Fruit fly (Drosophila melanogaster): ENCODE measurements around the gene ppk22.

Gene ppk22

DNA sequence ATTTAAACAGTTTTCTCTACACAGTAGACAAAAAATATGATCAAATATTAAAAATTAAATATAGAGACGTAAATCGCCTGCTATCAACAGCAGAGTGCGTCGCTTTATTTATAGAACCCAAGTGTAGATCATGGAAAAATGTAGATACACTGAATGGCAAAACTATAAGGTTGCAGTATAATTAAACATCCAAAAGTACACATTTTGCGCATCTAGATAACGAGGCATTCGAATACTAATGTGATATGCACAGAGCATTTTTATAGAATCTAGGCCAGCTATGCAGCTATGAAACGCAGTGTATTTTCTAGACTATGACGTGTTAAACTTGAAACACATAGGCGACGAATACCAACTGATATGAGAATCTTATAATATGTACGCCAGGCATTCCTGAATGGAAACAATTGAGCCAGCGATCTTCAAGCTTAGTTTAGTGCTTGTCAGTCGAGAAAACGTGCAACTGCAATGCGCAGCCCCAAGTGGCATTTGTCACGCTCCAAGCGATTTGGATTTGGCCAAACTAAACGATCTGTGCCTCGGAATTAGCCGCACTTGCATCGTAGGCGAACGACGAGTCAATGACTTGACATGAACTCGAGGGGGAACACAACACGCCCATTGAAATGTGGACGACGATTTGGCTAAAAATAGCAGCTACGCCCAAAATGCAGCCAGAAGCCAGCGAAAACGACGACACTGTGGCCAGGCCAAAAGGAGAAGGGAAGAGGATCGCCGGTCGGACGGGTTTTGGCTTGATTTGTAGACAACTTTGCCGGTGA lies 48.6 kb downstream of the ppk22 start (continued):
- TF ChIP-seq Taf1 (GFP tag; IDR thresholded peaks at IDR 0.05) (peak; percentile 89), br (optimal IDR thresholded peaks at IDR 0.05) (no peak), CG12391 (tag; optimal IDR thresholded peaks at IDR 0.05) (peak; percentile 85), CG18476 (GFP tag; optimal IDR thresholded peaks at IDR 0.05) (peak; percentile 83), ara (GFP tag; IDR thresholded peaks at IDR 0.05) (peak; percentile 78), CG17385 (GFP tag; optimal IDR thresholded peaks at IDR 0.05) (peak; percentile 89), dimm (GFP tag; IDR thresholded peaks at IDR 0.05) (peak; percentile 67), vnd (GFP tag; IDR thresholded peaks at IDR 0.05; ENCODE audit: partially characterized antibody) (no peak), chif (GFP tag; optimal IDR thresholded peaks at IDR 0.05) (peak; percentile 75 to 82), bigmax (GFP tag; optimal IDR thresholded peaks at IDR 0.05) (peak; percentile 17), sima (GFP tag; optimal IDR thresholded peaks at IDR 0.05) (peak; percentile 71), sr (GFP tag; IDR thresholded peaks at IDR 0.05) (peak; percentile 72; the same call in 2 of the 3 replicates), CG2199 (GFP tag; IDR thresholded peaks at IDR 0.05) (peak; percentile 77; the same call in 2 of the 3 replicates), Doc3 (GFP tag; IDR thresholded peaks at IDR 0.05; ENCODE audit: partially characterized antibody) (no peak), esg (GFP tag; conservative IDR thresholded peaks at IDR 0.05) (peak; percentile 88), CG4854 (GFP tag; optimal IDR thresholded peaks at IDR 0.05) (peak; percentile 76), dmrt99B (tag; optimal IDR thresholded peaks at IDR 0.05) (no peak), CG4328 (GFP tag; optimal IDR thresholded peaks at IDR 0.05) (peak; percentile 69), Hr51 (GFP tag; optimal IDR thresholded peaks at IDR 0.05) (peak; percentile 76 to 90), HLH4C (GFP tag; IDR thresholded peaks at IDR 0.05; ENCODE audit: partially characterized antibody) (no peak), CG17568 (GFP tag; optimal IDR thresholded peaks at IDR 0.05) (peak; percentile 85), lbe (GFP tag; optimal IDR thresholded peaks at IDR 0.05) (peak; percentile 76), NC2β (GFP tag; optimal IDR thresholded peaks at IDR 0.05) (peak; percentile 73), NfI (GFP tag; optimal IDR thresholded peaks at IDR 0.05) (peak; percentile 93), pzg (GFP tag; optimal IDR thresholded peaks at IDR 0.05) (peak; percentile 17), Aef1 (GFP tag; IDR thresholded peaks at IDR 0.05) (peak; percentile 89), Bgb (GFP tag; IDR thresholded peaks at IDR 0.05; ENCODE audit: partially characterized antibody) (no peak), Dll (GFP tag; IDR thresholded peaks at IDR 0.05; ENCODE audit: partially characterized antibody) (no peak), CG14860 (GFP tag; IDR thresholded peaks at IDR 0.05; ENCODE audit: partially characterized antibody) (no peak), sob (GFP tag; IDR thresholded peaks at IDR 0.05) (peak; percentile 95), H15 (GFP tag; IDR thresholded peaks at IDR 0.05) (peak; percentile 86), NFAT (GFP tag; IDR thresholded peaks at IDR 0.05) (peak; percentile 90), CG15696 (tag; optimal IDR thresholded peaks at IDR 0.05) (peak; percentile 30), CG13287 (GFP tag; IDR thresholded peaks at IDR 0.05; ENCODE audit: partially characterized antibody) (no peak), CG1233 (GFP tag; optimal IDR thresholded peaks at IDR 0.05) (peak; percentile 83), CG9437 (GFP tag; optimal IDR thresholded peaks at IDR 0.05) (peak; percentile 76), CG4404 (GFP tag; IDR thresholded peaks at IDR 0.05) (peak; percentile 61), sd (tag; optimal IDR thresholded peaks at IDR 0.05) (peak; percentile 84), lilli (GFP tag; optimal IDR thresholded peaks at IDR 0.05) (peak; percentile 92), CG34376 (GFP tag; optimal IDR thresholded peaks at IDR 0.05) (peak; percentile 74), CG8089 (GFP tag; optimal IDR thresholded peaks at IDR 0.05) (peak; percentile 74), tio (GFP tag; optimal IDR thresholded peaks at IDR 0.05) (peak; percentile 79), gsb-n (tag; optimal IDR thresholded peaks at IDR 0.05) (peak; percentile 65), CG12155 (GFP tag; optimal IDR thresholded peaks at IDR 0.05) (peak; percentile 87), caup (GFP tag; optimal IDR thresholded peaks at IDR 0.05; ENCODE audit: severe bottlenecking) (peak; percentile 90), fd3F (GFP tag; optimal IDR thresholded peaks at IDR 0.05) (peak; percentile 91), croc (GFP tag; conservative IDR thresholded peaks at IDR 0.05) (peak; percentile 58; the same call in 2 of the 3 replicates), CG9215 (GFP tag; IDR thresholded peaks at IDR 0.05) (peak; percentile 78)
